Fruit fly (Drosophila melanogaster): Measurements from ENCODE around the gene pinta.

The pinta gene

DNA sequence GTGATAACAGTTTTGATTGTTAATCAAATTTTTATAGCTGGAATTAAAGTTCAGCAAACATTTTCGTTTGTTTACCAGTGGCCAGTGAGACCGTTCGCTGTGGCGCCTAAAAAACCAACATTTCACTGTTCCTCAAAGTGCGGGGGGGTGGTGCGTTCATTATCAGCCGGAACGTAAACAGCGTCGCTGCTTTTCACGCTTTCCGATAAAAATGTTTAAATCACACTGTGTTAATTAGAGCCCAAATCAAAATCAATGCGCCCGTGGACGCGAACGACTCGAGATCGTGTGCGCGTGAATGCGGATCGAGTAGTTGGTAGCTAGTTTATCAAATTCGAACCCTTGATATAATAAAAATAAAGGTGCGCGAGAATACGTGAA is 23.1 kb upstream of the pinta start, which contains the start of gene CG34376 (continued):
- TF ChIP-seq CG9609 (GFP tag; optimal IDR thresholded peaks at IDR 0.05) (no peak), fru (optimal IDR thresholded peaks at IDR 0.05) (no peak), zen (tag; optimal IDR thresholded peaks at IDR 0.05) (no peak), CG34422 (GFP tag; IDR thresholded peaks at IDR 0.05) (peak; percentile 75; the same call in 1 of the 3 replicates), ttk (GFP tag; IDR thresholded peaks at IDR 0.05) (peak; percentile 35; the same call in 1 of the 2 replicates), bigmax (GFP tag; optimal IDR thresholded peaks at IDR 0.05) (no peak), CG8359 (GFP tag; optimal IDR thresholded peaks at IDR 0.05; ENCODE audit: borderline replicate concordance) (no peak), CG30431 (GFP tag; optimal IDR thresholded peaks at IDR 0.05) (peak; percentile 8), CG42726 (GFP tag; IDR thresholded peaks at IDR 0.05; ENCODE audit: partially characterized antibody) (0 out of 2 replicates have a peak, but pooled peaks have one; percentile 35), Deaf1 (tag; optimal IDR thresholded peaks at IDR 0.05) (peak; percentile 26), NC2β (GFP tag; optimal IDR thresholded peaks at IDR 0.05) (no peak), CG4424 (GFP tag; optimal IDR thresholded peaks at IDR 0.05) (no peak), Kr (GFP tag; optimal IDR thresholded peaks at IDR 0.05) (no peak), CG10431 (GFP tag; optimal IDR thresholded peaks at IDR 0.05) (peak; percentile 41), CG16863 (GFP tag; optimal IDR thresholded peaks at IDR 0.05) (no peak), Lpt (GFP tag; optimal IDR thresholded peaks at IDR 0.05) (no peak), CG17802 (tag; optimal IDR thresholded peaks at IDR 0.05) (no peak), CG17361 (GFP tag; IDR thresholded peaks at IDR 0.05) (peak; percentile 68; the same call in 1 of the 3 replicates), CG15269 (tag; optimal IDR thresholded peaks at IDR 0.05) (no peak), nerfin-1 (tag; optimal IDR thresholded peaks at IDR 0.05) (peak; percentile 34), B-H1 (GFP tag; IDR thresholded peaks at IDR 0.05) (peak; percentile 37), vfl (GFP tag; optimal IDR thresholded peaks at IDR 0.05) (no peak), row (GFP tag; IDR thresholded peaks at IDR 0.05) (peak; percentile 57), Mes4 (GFP tag; optimal IDR thresholded peaks at IDR 0.05) (no peak), cato (GFP tag; optimal IDR thresholded peaks at IDR 0.05; ENCODE audit: borderline replicate concordance) (no peak), CG17359 (tag; optimal IDR thresholded peaks at IDR 0.05) (no peak), wek (GFP tag; optimal IDR thresholded peaks at IDR 0.05) (no peak), h (optimal IDR thresholded peaks at IDR 0.05) (no peak), CG1603 (tag; optimal IDR thresholded peaks at IDR 0.05) (peak; percentile 72), Lhr (GFP tag; optimal IDR thresholded peaks at IDR 0.05) (peak; percentile 33), Six4 (GFP tag; optimal IDR thresholded peaks at IDR 0.05) (no peak), CG2199 (GFP tag; IDR thresholded peaks at IDR 0.05) (0 out of 3 replicates have a peak, but pooled peaks have one; percentile 61), HHEX (GFP tag; optimal IDR thresholded peaks at IDR 0.05) (no peak), CG6765 (GFP tag; optimal IDR thresholded peaks at IDR 0.05) (peak; percentile 28), seq (GFP tag; IDR thresholded peaks at IDR 0.05) (no peak; the same call in 1 of the 2 replicates), pzg (GFP tag; optimal IDR thresholded peaks at IDR 0.05) (peak; percentile 68), CG8924 (tag; optimal IDR thresholded peaks at IDR 0.05) (peak; percentile 65), CG10321 (GFP tag; IDR thresholded peaks at IDR 0.05) (no peak), CG31365 (tag; optimal IDR thresholded peaks at IDR 0.05) (no peak), kay (GFP tag; optimal IDR thresholded peaks at IDR 0.05) (no peak), danr (GFP tag; IDR thresholded peaks at IDR 0.05) (no peak), Side (GFP tag; optimal IDR thresholded peaks at IDR 0.05) (no peak), kah (GFP tag; optimal IDR thresholded peaks at IDR 0.05) (no peak), CG17328 (GFP tag; IDR thresholded peaks at IDR 0.05) (peak; percentile 47; the same call in 1 of the 2 replicates), Fer3 (tag; optimal IDR thresholded peaks at IDR 0.05) (no peak), CG1233 (GFP tag; optimal IDR thresholded peaks at IDR 0.05) (peak; percentile 10), sqz (GFP tag; optimal IDR thresholded peaks at IDR 0.05) (peak; percentile 42), Neu2 (GFP tag; optimal IDR thresholded peaks at IDR 0.05; ENCODE audit: borderline replicate concordance) (no peak), gsb-n (tag; optimal IDR thresholded peaks at IDR 0.05) (peak; percentile 72), CG1529 (GFP tag; optimal IDR thresholded peaks at IDR 0.05) (no peak), Ets65A (GFP tag) (peak; percentile 88), CG12236 (GFP tag; optimal IDR thresholded peaks at IDR 0.05) (no peak)
